Fruit fly (Drosophila melanogaster) whole organism, pupa: ENCODE results near the gene Pa1.
A peak's percentile ranks its signal among the peaks of the same experiment; 100 is the strongest.

Experiments used
- CG10348 ChIP-seq: fragments of 200-800 bp; sonication (Bioruptor generic); IDR thresholded peaks from 2 replicates; pipeline ENCODE4 v1.3.6; 2022; ENCODE audit warnings: missing biosample characterization, missing genetic modification characterization
- CG12605 ChIP-seq: fragments of 200-800 bp; sonication (Bioruptor generic); IDR thresholded peaks from 2 replicates; pipeline ENCODE4 v1.3.6; 2022; ENCODE audit warnings: missing biosample characterization, missing genetic modification characterization
- CG13204 ChIP-seq: fragments of 200-800 bp; sonication (Bioruptor generic); optimal IDR thresholded peaks from 2 replicates; lab custom pipeline; 2018; ENCODE audit warnings: missing biosample characterization, mild to moderate bottlenecking, missing genetic modification characterization, moderate library complexity
- CG14655 ChIP-seq: fragments of 200-800 bp; sonication (Bioruptor generic); optimal IDR thresholded peaks from 3 replicates; lab custom pipeline; 2017; ENCODE audit warnings: mild to moderate bottlenecking, missing biosample characterization, missing genetic modification reagents, missing genetic modification characterization
- CG15710 ChIP-seq: fragments of 200-800 bp; sonication (Bioruptor generic); optimal IDR thresholded peaks from 2 replicates; lab custom pipeline; 2018; ENCODE audit warnings: missing biosample characterization, mild to moderate bottlenecking, missing genetic modification characterization, moderate library complexity
- CG17806 ChIP-seq: fragments of 200-800 bp; sonication (Bioruptor generic); optimal IDR thresholded peaks from 2 replicates; lab custom pipeline; 2018; ENCODE audit warnings: missing biosample characterization, mild to moderate bottlenecking, missing genetic modification characterization, moderate library complexity
- CG32121 ChIP-seq: fragments of 200-800 bp; sonication (Bioruptor generic); IDR thresholded peaks from 2 replicates; pipeline ENCODE4 v1.3.6; 2022; ENCODE audit warnings: missing biosample characterization, missing genetic modification characterization
- CG34367 ChIP-seq: fragments of 200-800 bp; sonication (Bioruptor generic); optimal IDR thresholded peaks from 2 replicates; lab custom pipeline; 2018; ENCODE audit warnings: missing biosample characterization, mild to moderate bottlenecking, missing genetic modification characterization
- CG4496 ChIP-seq: fragments of 200-800 bp; sonication (Bioruptor generic); IDR thresholded peaks from 3 replicates; pipeline ENCODE4 v1.3.6; 2022; ENCODE audit warnings: missing biosample characterization, missing genetic modification characterization
- CG8159 ChIP-seq: fragments of 200-800 bp; sonication (Bioruptor generic); optimal IDR thresholded peaks from 3 replicates; lab custom pipeline; 2018; ENCODE audit warnings: missing biosample characterization, mild to moderate bottlenecking, missing genetic modification characterization, moderate library complexity
- CG8301 ChIP-seq: fragments of 200-800 bp; sonication (Bioruptor generic); optimal IDR thresholded peaks from 2 replicates; lab custom pipeline; 2018; ENCODE audit warnings: missing biosample characterization, mild to moderate bottlenecking, missing genetic modification characterization
- CG9948 ChIP-seq: fragments of 200-800 bp; sonication (Bioruptor generic); optimal IDR thresholded peaks from 2 replicates; lab custom pipeline; 2018; ENCODE audit warnings: missing biosample characterization, mild to moderate bottlenecking, missing genetic modification characterization, moderate library complexity
- D1 ChIP-seq: fragments of 200-800 bp; sonication (Bioruptor generic); optimal IDR thresholded peaks from 2 replicates; lab custom pipeline; 2018; ENCODE audit warnings: missing biosample characterization, mild to moderate bottlenecking, missing genetic modification characterization, moderate library complexity
- EcR ChIP-seq: fragments of 200-800 bp; sonication (Bioruptor generic); optimal IDR thresholded peaks from 3 replicates; lab custom pipeline; 2019; ENCODE audit warnings: missing biosample characterization, missing genetic modification characterization, mild to moderate bottlenecking, moderate library complexity, missing genetic modification reagents
- Ets98B ChIP-seq: fragments of 200-800 bp; sonication (Bioruptor generic); IDR thresholded peaks from 2 replicates; pipeline ENCODE4 v1.3.6; 2022; ENCODE audit warnings: missing biosample characterization, missing genetic modification characterization
- Pif1A ChIP-seq: fragments of 200-800 bp; sonication (Bioruptor generic); optimal IDR thresholded peaks from 3 replicates; lab custom pipeline; 2016; ENCODE audit warnings: missing biosample characterization, missing genetic modification characterization
- Pif1B ChIP-seq: fragments of 200-800 bp; sonication (Bioruptor generic); optimal IDR thresholded peaks from 3 replicates; lab custom pipeline; 2016; ENCODE audit warnings: missing biosample characterization, missing genetic modification characterization
- Snoo ChIP-seq: fragments of 200-800 bp; sonication (Bioruptor generic); optimal IDR thresholded peaks from 3 replicates; lab custom pipeline; 2017; ENCODE audit warnings: missing biosample characterization, mild to moderate bottlenecking, missing genetic modification characterization, inconsistent platforms
- fd96Ca ChIP-seq: fragments of 200-800 bp; sonication (Bioruptor generic); IDR thresholded peaks from 3 replicates; pipeline ENCODE4 v1.3.6; 2022; ENCODE audit warnings: missing biosample characterization, missing genetic modification characterization
- gl ChIP-seq: fragments of 200-800 bp; sonication (Bioruptor generic); optimal IDR thresholded peaks from 2 replicates; lab custom pipeline; 2018; ENCODE audit warnings: missing biosample characterization, mild to moderate bottlenecking, missing genetic modification characterization
- rn ChIP-seq: fragments of 200-800 bp; sonication (Bioruptor generic); IDR thresholded peaks from 2 replicates; pipeline ENCODE4 v1.3.6; 2022; ENCODE audit warnings: missing biosample characterization, missing genetic modification characterization

Pa1 gene

dm6 chrX:11359081-11359481, at the start of gene Pa1:
Gene Pa1 (plus strand): TSS chrX:11359236.
- TF ChIP-seq CG34367, result no peak
- no peak for TF ChIP-seq CG10348 (GFP tag; lab: Robert Waterston, UW)
- TF ChIP-seq CG12605 (GFP tag; lab: Robert Waterston, UW), result no peak
- no peak for TF ChIP-seq CG13204 (GFP tag; lab: Kevin White, UChicago)
- TF ChIP-seq Pif1A (GFP tag; lab: Kevin White, UChicago), result no peak
- TF ChIP-seq CG32121, result no peak
- TF ChIP-seq CG15710 (tag; lab: Kevin White, UChicago), result no peak
- TF ChIP-seq CG9948, result no peak
- TF ChIP-seq EcR, result peak; percentile 35
- TF ChIP-seq rn, result no peak
- no peak for TF ChIP-seq CG17806
- TF ChIP-seq Ets98B, result peak; percentile 11; the same call in 1 of the 2 replicates
- no peak for TF ChIP-seq Pif1B
- TF ChIP-seq D1 (tag; lab: Kevin White, UChicago), result no peak
- TF ChIP-seq CG14655 (GFP tag; lab: Kevin White, UChicago), result no peak
- no peak for TF ChIP-seq gl (tag; lab: Kevin White, UChicago)
- no peak for TF ChIP-seq CG8301 (tag; lab: Kevin White, UChicago)
- no peak for TF ChIP-seq CG8159 (tag; lab: Kevin White, UChicago)

DNA sequence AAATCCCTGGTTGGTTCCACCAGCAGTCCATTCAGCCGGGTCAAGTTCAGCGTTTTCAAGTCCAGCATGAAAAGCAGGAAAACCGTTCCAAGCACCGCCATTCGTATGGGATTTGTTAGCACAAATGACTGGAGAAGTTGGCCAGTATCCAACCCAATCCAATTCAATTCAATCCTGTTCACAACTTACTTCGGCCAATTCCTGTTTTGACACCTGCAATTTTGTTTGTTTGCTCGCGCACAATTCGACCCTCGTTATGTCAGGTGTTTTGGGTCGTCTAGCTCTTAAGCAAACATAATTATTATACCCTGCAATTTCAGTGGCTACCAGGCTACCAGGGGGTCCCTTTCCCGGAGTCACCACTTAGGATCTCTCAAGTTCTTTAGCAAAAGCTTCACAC, 47.9 kb upstream of the Pa1 start, which contains the start of gene Ir10a:
Gene Ir10a (minus strand): TSS at position 101 of the 400 bp plus-strand sequence.
- no peak for TF ChIP-seq Pif1A (GFP tag; lab: Kevin White, UChicago)
- TF ChIP-seq CG13204 (GFP tag; lab: Kevin White, UChicago), result no peak
- TF ChIP-seq Ets98B, result no peak
- TF ChIP-seq fd96Ca (GFP tag; lab: Robert Waterston, UW), result no peak
- TF ChIP-seq CG32121, result no peak
- TF ChIP-seq gl (tag; lab: Kevin White, UChicago), result no peak
- TF ChIP-seq CG9948, result no peak
- TF ChIP-seq CG8301 (tag; lab: Kevin White, UChicago), result no peak
- TF ChIP-seq CG17806, result no peak
- no peak for TF ChIP-seq EcR
- TF ChIP-seq CG8159 (tag; lab: Kevin White, UChicago), result no peak
- no peak for TF ChIP-seq Snoo (tag; lab: Kevin White, UChicago)
- no peak for TF ChIP-seq CG14655 (GFP tag; lab: Kevin White, UChicago)

- TF ChIP-seq CG8301 (tag; lab: Kevin White, UChicago) (no peak), Pif1B (no peak), CG8159 (tag; lab: Kevin White, UChicago) (no peak), Snoo (tag; lab: Kevin White, UChicago) (no peak), CG10348 (GFP tag; lab: Robert Waterston, UW) (no peak), Ets98B (no peak), CG14655 (GFP tag; lab: Kevin White, UChicago) (no peak), CG13204 (GFP tag; lab: Kevin White, UChicago) (no peak), CG4496 (GFP tag; lab: Robert Waterston, UW) (no peak), CG15710 (tag; lab: Kevin White, UChicago) (no peak), D1 (tag; lab: Kevin White, UChicago) (no peak), rn (no peak), CG32121 (no peak), fd96Ca (GFP tag; lab: Robert Waterston, UW) (no peak), CG34367 (no peak)
- TF ChIP-seq, all 21 proteins: peak for 0
These were observed 39.1 kb upstream of the Pa1 start for dm6 chrX:11319916-11320315.

DNA sequence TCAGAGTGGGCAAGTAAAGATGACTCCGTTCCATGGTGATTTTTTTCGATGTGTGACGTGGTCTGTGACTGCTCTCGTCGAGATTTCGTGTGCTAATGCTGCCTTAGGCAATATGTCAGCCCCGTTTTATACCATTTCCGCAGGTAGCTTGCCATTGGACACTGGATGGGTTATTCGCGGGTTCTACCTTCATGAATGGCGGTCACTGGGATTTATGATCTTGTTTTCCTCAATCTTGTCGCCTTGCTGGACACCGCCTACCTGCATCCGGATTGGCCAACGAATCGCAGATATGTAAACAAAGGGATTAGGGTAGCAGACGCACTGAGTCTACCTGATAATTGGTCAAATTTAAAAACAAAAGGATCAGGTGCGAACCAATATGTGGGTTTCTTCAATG, 36.8 kb upstream of the Pa1 start, which contains the start of gene sisA:
Gene sisA (minus strand): TSS at position 101 of the 400 bp plus-strand sequence.
- TF ChIP-seq Snoo (tag; lab: Kevin White, UChicago) (no peak), CG13204 (GFP tag; lab: Kevin White, UChicago) (no peak), CG17806 (no peak), CG34367 (no peak), CG32121 (no peak), CG10348 (GFP tag; lab: Robert Waterston, UW) (no peak), Pif1A (GFP tag; lab: Kevin White, UChicago) (no peak), CG14655 (GFP tag; lab: Kevin White, UChicago) (no peak), CG4496 (GFP tag; lab: Robert Waterston, UW) (no peak), D1 (tag; lab: Kevin White, UChicago) (no peak), rn (no peak), Ets98B (no peak)
- TF ChIP-seq, all 21 proteins: peak for 0

dm6 chrX:11322659-11323058, 36.4 kb upstream of the Pa1 start:
- no peak for TF ChIP-seq gl (tag; lab: Kevin White, UChicago)
- no peak for TF ChIP-seq Snoo (tag; lab: Kevin White, UChicago)
- no peak for TF ChIP-seq CG17806
- no peak for TF ChIP-seq CG4496 (GFP tag; lab: Robert Waterston, UW)
- no peak for TF ChIP-seq CG15710 (tag; lab: Kevin White, UChicago)
- no peak for TF ChIP-seq rn
- TF ChIP-seq CG13204 (GFP tag; lab: Kevin White, UChicago), result no peak
- TF ChIP-seq CG8301 (tag; lab: Kevin White, UChicago), result no peak
- no peak for TF ChIP-seq Ets98B
- TF ChIP-seq Pif1A (GFP tag; lab: Kevin White, UChicago), result no peak
- TF ChIP-seq CG32121, result no peak
- TF ChIP-seq CG34367, result no peak
- no peak for TF ChIP-seq Pif1B
- TF ChIP-seq fd96Ca (GFP tag; lab: Robert Waterston, UW), result no peak
- TF ChIP-seq CG9948, result no peak
- TF ChIP-seq EcR, result no peak
- TF ChIP-seq D1 (tag; lab: Kevin White, UChicago), result no peak
- no peak for TF ChIP-seq CG14655 (GFP tag; lab: Kevin White, UChicago)
- no peak for TF ChIP-seq CG8159 (tag; lab: Kevin White, UChicago)

dm6 chrX:11325175-11325768, 33.8 kb upstream of the Pa1 start, which contains the start of gene Gapvd1:
Gene Gapvd1 (plus strand): TSS chrX:11325385.
- TF ChIP-seq D1 (tag; lab: Kevin White, UChicago) (no peak), CG13204 (GFP tag; lab: Kevin White, UChicago) (no peak), CG8301 (tag; lab: Kevin White, UChicago) (no peak), CG4496 (GFP tag; lab: Robert Waterston, UW) (0 out of 3 replicates have a peak, but pooled peaks have one; percentile 9), Snoo (tag; lab: Kevin White, UChicago) (no peak), gl (tag; lab: Kevin White, UChicago) (no peak), Pif1B (no peak), CG32121 (no peak), CG9948 (no peak), rn (no peak), CG15710 (tag; lab: Kevin White, UChicago) (no peak), CG8159 (tag; lab: Kevin White, UChicago) (peak; percentile 1), Pif1A (GFP tag; lab: Kevin White, UChicago) (no peak), CG17806 (no peak), EcR (peak; percentile 15), fd96Ca (GFP tag; lab: Robert Waterston, UW) (0 out of 3 replicates have a peak, but pooled peaks have one; percentile 22), CG14655 (GFP tag; lab: Kevin White, UChicago) (no peak), CG10348 (GFP tag; lab: Robert Waterston, UW) (no peak), CG34367 (no peak), CG12605 (GFP tag; lab: Robert Waterston, UW) (no peak), Ets98B (peak; percentile 39)
